Worm (Caenorhabditis elegans): ENCODE data around the gene C14H10.3.

DNA sequence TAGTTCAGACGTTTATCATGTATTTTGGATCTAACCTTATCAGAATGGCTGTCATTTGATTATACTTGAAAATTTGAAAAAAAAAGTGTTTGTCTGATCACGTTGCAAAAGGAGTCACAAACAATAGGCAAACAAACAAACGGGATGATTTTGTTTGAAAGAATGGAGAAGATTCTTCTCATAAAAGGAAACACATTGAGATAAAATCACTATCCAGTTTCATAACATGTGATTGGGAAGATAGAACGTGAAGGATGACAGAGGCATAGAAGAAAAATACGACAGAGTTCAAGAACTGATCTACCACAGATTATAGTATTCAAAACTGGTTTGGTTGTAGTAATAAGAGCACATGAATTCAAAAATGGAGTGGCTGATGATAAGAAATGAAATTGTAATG lies 9.2 kb downstream of the C14H10.3 start, which contains the start of gene F44A6.5:
- TF ChIP-seq nhr-129 (tag; optimal IDR thresholded peaks at IDR 0.05) (peak; percentile 56), nhr-237 (tag; optimal IDR thresholded peaks at IDR 0.05) (no peak), nhr-11 (tag; optimal IDR thresholded peaks at IDR 0.05) (no peak), ama-1 (optimal IDR thresholded peaks at IDR 0.05) (no peak), peb-1 (tag; optimal IDR thresholded peaks at IDR 0.05) (no peak), aly-2 (tag; optimal IDR thresholded peaks at IDR 0.05) (no peak), snpc-4 (tag; optimal IDR thresholded peaks at IDR 0.05) (no peak)
